Worm (Caenorhabditis elegans) whole organism, mixed stage, embryonic: ENCODE measurements around the gene F43C11.10.

Experiments
- M03D4.4 ChIP-seq: sonication (generic microtip); optimal IDR thresholded peaks from 2 replicates; lab custom pipeline; 2017; ENCODE audit warnings: mild to moderate bottlenecking, missing genetic modification characterization, missing compliant biosample characterization
- bed-3 ChIP-seq: fragments of 200-800 bp; sonication (Bioruptor generic); optimal IDR thresholded peaks from 3 replicates; lab custom pipeline; 2018; ENCODE audit warnings: mild to moderate bottlenecking, missing genetic modification characterization, moderate library complexity, missing compliant biosample characterization
- blmp-1 ChIP-seq: fragments of 150-350 bp; optimal IDR thresholded peaks from 2 replicates; lab custom pipeline; 2014; ENCODE audit warnings: missing biosample characterization, missing genetic modification characterization
- ceh-39 ChIP-seq: fragments of 150-350 bp; optimal IDR thresholded peaks from 2 replicates; lab custom pipeline; 2014; ENCODE audit warnings: missing biosample characterization, missing genetic modification characterization
- ceh-43 ChIP-seq: fragments of 200-800 bp; sonication (Bioruptor generic); optimal IDR thresholded peaks from 2 replicates; lab custom pipeline; 2018; ENCODE audit warnings: mild to moderate bottlenecking, missing genetic modification characterization, moderate library complexity, missing compliant biosample characterization
- ceh-83 ChIP-seq: fragments of 200-800 bp; sonication (Bioruptor generic); optimal IDR thresholded peaks from 2 replicates; lab custom pipeline; 2018; ENCODE audit warnings: mild to moderate bottlenecking, missing genetic modification characterization, missing compliant biosample characterization
- ces-1 ChIP-seq: fragments of 150-350 bp; optimal IDR thresholded peaks from 2 replicates; lab custom pipeline; 2014; ENCODE audit warnings: missing biosample characterization, missing genetic modification reagents, missing genetic modification characterization
- cnd-1 ChIP-seq: fragments of 200-800 bp; sonication (Bioruptor generic); optimal IDR thresholded peaks from 2 replicates; lab custom pipeline; 2018; ENCODE audit warnings: mild to moderate bottlenecking, missing genetic modification characterization, missing compliant biosample characterization
- drap-1 ChIP-seq: fragments of 200-800 bp; sonication (Bioruptor generic); optimal IDR thresholded peaks from 3 replicates; lab custom pipeline; 2018; ENCODE audit warnings: mild to moderate bottlenecking, missing genetic modification characterization, missing compliant biosample characterization
- elt-3 ChIP-seq: fragments of 150-350 bp; optimal IDR thresholded peaks from 2 replicates; lab custom pipeline; 2014; ENCODE audit warnings: missing biosample characterization, missing genetic modification characterization
- flh-1 ChIP-seq: fragments of 200-800 bp; sonication (Bioruptor generic); optimal IDR thresholded peaks from 2 replicates; lab custom pipeline; 2018; ENCODE audit warnings: mild to moderate bottlenecking, missing genetic modification characterization, moderate library complexity, missing compliant biosample characterization
- ham-2 ChIP-seq: fragments of 200-800 bp; sonication (Bioruptor generic); optimal IDR thresholded peaks from 2 replicates; lab custom pipeline; 2018; ENCODE audit warnings: mild to moderate bottlenecking, missing genetic modification characterization, missing compliant biosample characterization
- hlh-1 ChIP-seq: fragments of 150-350 bp; optimal IDR thresholded peaks from 2 replicates; lab custom pipeline; 2014; ENCODE audit warnings: missing biosample characterization, missing genetic modification reagents, missing genetic modification characterization
- lin-13 ChIP-seq: fragments of 150-350 bp; optimal IDR thresholded peaks from 2 replicates; lab custom pipeline; 2014; ENCODE audit warnings: missing biosample characterization, missing genetic modification characterization
- lin-32 ChIP-seq: fragments of 200-800 bp; sonication (Bioruptor generic); optimal IDR thresholded peaks from 2 replicates; lab custom pipeline; 2018; ENCODE audit warnings: mild to moderate bottlenecking, missing genetic modification characterization, missing compliant biosample characterization
- lsy-2 ChIP-seq: fragments of 150-350 bp; optimal IDR thresholded peaks from 2 replicates; lab custom pipeline; 2014; ENCODE audit warnings: missing biosample characterization, missing genetic modification characterization
- mab-5 ChIP-seq: fragments of 150-350 bp; optimal IDR thresholded peaks from 2 replicates; lab custom pipeline; 2014; ENCODE audit warnings: missing biosample characterization, missing genetic modification characterization
- mep-1 ChIP-seq: fragments of 150-350 bp; optimal IDR thresholded peaks from 2 replicates; lab custom pipeline; 2017; ENCODE audit warnings: missing biosample characterization, missing genetic modification reagents, missing genetic modification characterization, inconsistent platforms
- nhr-12 ChIP-seq: fragments of 150-350 bp; optimal IDR thresholded peaks from 2 replicates; lab custom pipeline; 2014; ENCODE audit warnings: missing biosample characterization, missing genetic modification characterization
- nhr-2 ChIP-seq: fragments of 150-350 bp; optimal IDR thresholded peaks from 2 replicates; lab custom pipeline; 2014; ENCODE audit warnings: missing biosample characterization, missing genetic modification characterization
- nhr-237 ChIP-seq: fragments of 150-350 bp; optimal IDR thresholded peaks from 2 replicates; lab custom pipeline; 2014; ENCODE audit warnings: missing biosample characterization, missing genetic modification characterization
- nhr-28 ChIP-seq: fragments of 150-350 bp; optimal IDR thresholded peaks from 2 replicates; lab custom pipeline; 2014; ENCODE audit warnings: missing biosample characterization, missing genetic modification characterization
- nhr-76 ChIP-seq: sonication (generic microtip); optimal IDR thresholded peaks from 2 replicates; lab custom pipeline; 2017; ENCODE audit warnings: missing biosample characterization, missing genetic modification characterization
- pha-4 ChIP-seq: fragments of 150-350 bp; optimal IDR thresholded peaks from 2 replicates; lab custom pipeline; 2018; ENCODE audit warnings: missing biosample characterization, missing genetic modification reagents, missing genetic modification characterization
- sem-2 ChIP-seq: fragments of 200-800 bp; sonication (Bioruptor generic); optimal IDR thresholded peaks from 2 replicates; lab custom pipeline; 2018; ENCODE audit warnings: mild to moderate bottlenecking, missing genetic modification characterization, missing compliant biosample characterization
- snpc-4 ChIP-seq: fragments of 150-350 bp; optimal IDR thresholded peaks from 2 replicates; lab custom pipeline; 2014; ENCODE audit warnings: missing biosample characterization, missing genetic modification characterization
- sptf-1 ChIP-seq: sonication (generic microtip); optimal IDR thresholded peaks from 2 replicates; lab custom pipeline; 2017; ENCODE audit warnings: mild to moderate bottlenecking, missing genetic modification characterization, moderate library complexity, missing compliant biosample characterization
- tbx-8 ChIP-seq: fragments of 200-800 bp; sonication (Bioruptor generic); optimal IDR thresholded peaks from 2 replicates; lab custom pipeline; 2018; ENCODE audit warnings: mild to moderate bottlenecking, missing genetic modification characterization, moderate library complexity, missing compliant biosample characterization
- unc-120 ChIP-seq: sonication (generic microtip); optimal IDR thresholded peaks from 2 replicates; lab custom pipeline; 2017; ENCODE audit warnings: missing genetic modification characterization, missing compliant biosample characterization; ENCODE audit not compliant: poor library complexity, severe bottlenecking
- unc-39 ChIP-seq: fragments of 150-350 bp; optimal IDR thresholded peaks from 2 replicates; lab custom pipeline; 2014; ENCODE audit warnings: missing biosample characterization, missing genetic modification characterization
- zip-8 ChIP-seq: fragments of 150-350 bp; optimal IDR thresholded peaks from 2 replicates; lab custom pipeline; 2014; ENCODE audit warnings: missing biosample characterization, missing genetic modification characterization
- ztf-11 ChIP-seq: fragments of 150-350 bp; optimal IDR thresholded peaks from 2 replicates; lab custom pipeline; 2014; ENCODE audit warnings: missing biosample characterization, missing genetic modification characterization

F43C11.10 gene

ce11 chrII:2328963-2329442 lies 23.4 kb downstream of the F43C11.10 start, which contains the start of the genes ZK1240.8 and ZK1240.1:
ZK1240.8 (minus strand) TSS chrII:2329063.
ZK1240.1 (plus strand) TSS chrII:2329392.
- TF ChIP-seq ceh-43, result no peak
- TF ChIP-seq, all 35 proteins: peak for 0

- no peak for TF ChIP-seq cnd-1 (tag; lab: Kevin White, UChicago)
- TF ChIP-seq lsy-2 (tag; lab: Kevin White, UChicago), result no peak
- no peak for TF ChIP-seq zip-8 (tag; lab: Kevin White, UChicago)
- TF ChIP-seq nhr-28 (tag; lab: Kevin White, UChicago), result no peak
- TF ChIP-seq M03D4.4 (tag; lab: Kevin White, UChicago), result no peak
- TF ChIP-seq drap-1 (GFP tag; lab: Kevin White, UChicago), result no peak
- no peak for TF ChIP-seq blmp-1 (tag; lab: Kevin White, UChicago)
- no peak for TF ChIP-seq lin-13 (tag; lab: Kevin White, UChicago)
- TF ChIP-seq sem-2 (GFP tag; lab: Kevin White, UChicago), result no peak
- no peak for TF ChIP-seq unc-120
- no peak for TF ChIP-seq snpc-4 (tag; lab: Kevin White, UChicago)
- TF ChIP-seq mab-5 (tag; lab: Kevin White, UChicago), result no peak
- TF ChIP-seq flh-1, result no peak
- no peak for TF ChIP-seq nhr-12
- TF ChIP-seq ceh-39 (tag; lab: Kevin White, UChicago), result no peak
- TF ChIP-seq ceh-83, result no peak
- TF ChIP-seq bed-3 (GFP tag; lab: Kevin White, UChicago), result no peak
- no peak for TF ChIP-seq unc-39
These were observed 27.5 kb downstream of the F43C11.10 start, which contains the start of gene ZK1240.11 for ce11 chrII:2324956-2325355. ZK1240.11 (plus strand) TSS chrII:2325256.

- TF ChIP-seq ceh-39 (tag; lab: Kevin White, UChicago) (no peak), mep-1 (tag; lab: Kevin White, UChicago) (no peak), lin-32 (GFP tag; lab: Kevin White, UChicago) (no peak), ham-2 (no peak), hlh-1 (tag; lab: Kevin White, UChicago) (no peak), ztf-11 (no peak), tbx-8 (no peak), mab-5 (tag; lab: Kevin White, UChicago) (no peak), nhr-237 (tag; lab: Kevin White, UChicago) (no peak), sem-2 (GFP tag; lab: Kevin White, UChicago) (no peak), nhr-12 (no peak), nhr-76 (tag; lab: Kevin White, UChicago) (no peak), ces-1 (no peak), elt-3 (no peak), snpc-4 (tag; lab: Kevin White, UChicago) (no peak)
These were observed 29.5 kb downstream of the F43C11.10 start, which contains the start of the genes ZK1240.6 and ZK1240.2 for ce11 chrII:2322857-2323518. ZK1240.6 (minus strand) TSS chrII:2322907. ZK1240.2 (plus strand) TSS chrII:2323376.

- no peak for TF ChIP-seq lin-13 (tag; lab: Kevin White, UChicago)
- no peak for TF ChIP-seq cnd-1 (tag; lab: Kevin White, UChicago)
- TF ChIP-seq lsy-2 (tag; lab: Kevin White, UChicago), result no peak
- TF ChIP-seq nhr-2 (tag; lab: Kevin White, UChicago), result no peak
- no peak for TF ChIP-seq ces-1
- TF ChIP-seq, all 35 proteins: peak for 0
These were observed 32.3 kb downstream of the F43C11.10 start, which contains the start of gene ZK1240.3 for ce11 chrII:2320097-2320496. ZK1240.3 (plus strand) TSS chrII:2320334.

ce11 chrII:2317883-2318357 lies 34.5 kb downstream of the F43C11.10 start, which contains the start of the genes ZK1240.5 and ZK1240.9:
ZK1240.5 (minus strand) TSS chrII:2317933.
ZK1240.9 (plus strand) TSS chrII:2318189.
- TF ChIP-seq snpc-4 (tag; lab: Kevin White, UChicago) (no peak), tbx-8 (no peak), nhr-2 (tag; lab: Kevin White, UChicago) (no peak), drap-1 (GFP tag; lab: Kevin White, UChicago) (no peak), sptf-1 (tag; lab: Kevin White, UChicago) (no peak), flh-1 (no peak), unc-39 (no peak), bed-3 (GFP tag; lab: Kevin White, UChicago) (no peak), unc-120 (no peak), ham-2 (no peak), cnd-1 (tag; lab: Kevin White, UChicago) (no peak), nhr-237 (tag; lab: Kevin White, UChicago) (no peak), pha-4 (tag; lab: Kevin White, UChicago) (no peak), ceh-39 (tag; lab: Kevin White, UChicago) (no peak), lin-32 (GFP tag; lab: Kevin White, UChicago) (no peak), ceh-43 (no peak)
